Fruit fly (Drosophila melanogaster) ovary, adult (tissue): Measurements from ENCODE around the gene CheA29a.

Experiments used
- CG17801 ChIP-seq: fragments of 200-800 bp; optimal IDR thresholded peaks from 2 replicates; lab custom pipeline; 2019; ENCODE audit warnings: missing biosample characterization, mild to moderate bottlenecking, missing genetic modification characterization, moderate library complexity; ENCODE audit not compliant: partially characterized antibody

The CheA29a gene

dm6 chr2L:8521724-8522309 is 44.7 kb downstream of the CheA29a start, which contains the start of gene Acer:
TSS of gene Acer (plus strand) at chr2L:8521933.
- TF ChIP-seq CG17801 = peak; percentile 46

- no peak for TF ChIP-seq CG17801
These were observed 45.6 kb downstream of the CheA29a start for dm6 chr2L:8522781-8523180.

- no peak for TF ChIP-seq CG17801
These were observed 47.9 kb downstream of the CheA29a start for dm6 chr2L:8525000-8525399.
